Worm (Caenorhabditis elegans): ENCODE measurements around the gene Y105C5A.508.
"Not testable (repeated sequence)": the region's sequence is repeated elsewhere in the genome, so short reads cannot be mapped to it uniquely, and the experiment has no call there.

Y105C5A.508 gene

ce11 chrIV:15571652-15572051, 12.1 kb upstream of the Y105C5A.508 start:
- TF ChIP-seq ets-7 (tag; optimal IDR thresholded peaks at IDR 0.05) (no peak), scrt-1 (GFP tag; IDR thresholded peaks at IDR 0.05) (no peak), hmbx-1 (tag; optimal IDR thresholded peaks at IDR 0.05) (no peak), pes-1 (GFP tag; IDR thresholded peaks at IDR 0.05) (no peak), F13C5.2 (tag; optimal IDR thresholded peaks at IDR 0.05) (no peak), sea-1 (GFP tag; conservative IDR thresholded peaks at IDR 0.05) (no peak)

- TF ChIP-seq tra-4 (tag; optimal IDR thresholded peaks at IDR 0.05), result no peak
- no peak for TF ChIP-seq hmbx-1 (tag; optimal IDR thresholded peaks at IDR 0.05)
- no peak for TF ChIP-seq hnd-1 (tag; optimal IDR thresholded peaks at IDR 0.05)
Observed at ce11 chrIV:15572106-15572505, 11.6 kb upstream of the Y105C5A.508 start.

DNA sequence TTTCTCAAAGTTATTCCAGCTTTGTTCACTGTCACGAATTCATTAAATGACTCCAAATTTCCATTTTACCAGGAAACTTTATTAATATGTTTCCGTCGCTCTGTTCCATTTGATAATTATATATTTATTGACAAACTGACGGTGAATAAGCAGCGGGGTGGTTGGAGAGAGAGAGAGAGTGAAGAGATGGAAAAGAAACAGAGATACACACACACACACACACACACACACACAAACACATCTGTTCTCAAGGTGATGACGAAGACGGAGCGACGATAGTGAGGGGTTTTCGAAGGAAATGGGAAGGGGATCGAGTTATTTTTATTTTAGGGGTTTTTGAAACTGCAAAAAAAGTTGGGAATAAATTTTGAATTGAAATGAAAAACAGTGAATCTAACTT, 9.9 kb upstream of the Y105C5A.508 start:
- no peak for TF ChIP-seq hmbx-1 (tag; optimal IDR thresholded peaks at IDR 0.05)
- no peak for TF ChIP-seq tbx-37 (GFP tag; conservative IDR thresholded peaks at IDR 0.05)
- no peak for TF ChIP-seq ceh-13 (GFP tag; optimal IDR thresholded peaks at IDR 0.05)
- TF ChIP-seq flt-1 (GFP tag; IDR thresholded peaks at IDR 0.05), result no peak
- no peak for TF ChIP-seq ets-7 (tag; optimal IDR thresholded peaks at IDR 0.05)
- no peak for TF ChIP-seq ceh-36 (tag; optimal IDR thresholded peaks at IDR 0.05)
- TF ChIP-seq F13C5.2 (tag; optimal IDR thresholded peaks at IDR 0.05), result no peak
- TF ChIP-seq pes-1 (GFP tag; IDR thresholded peaks at IDR 0.05), result no peak
- no peak for TF ChIP-seq aly-1 (tag; optimal IDR thresholded peaks at IDR 0.05)
- TF ChIP-seq hmg-4 (GFP tag; optimal IDR thresholded peaks at IDR 0.05), result no peak
- no peak for TF ChIP-seq ama-1 (optimal IDR thresholded peaks at IDR 0.05)
- TF ChIP-seq tbx-11 (GFP tag; IDR thresholded peaks at IDR 0.05), result no peak

DNA sequence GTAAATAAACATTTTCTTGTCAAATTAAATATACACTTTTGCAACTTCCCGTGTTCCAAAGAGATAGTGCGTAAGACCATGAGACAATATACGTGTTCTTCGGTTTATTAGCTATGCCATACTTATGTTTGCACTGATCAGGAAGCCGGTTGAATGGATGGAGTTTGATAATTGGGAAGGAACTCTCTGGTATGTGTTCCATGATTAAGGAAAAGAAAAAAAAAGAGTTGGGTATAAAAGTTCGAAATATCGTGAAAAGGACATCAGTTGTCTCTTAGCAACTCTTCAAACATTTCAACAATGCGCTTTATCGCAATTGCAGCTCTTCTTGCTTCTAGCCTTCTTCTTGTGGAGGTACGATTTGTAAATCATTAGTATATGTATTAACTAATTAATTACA, 4.9 kb upstream of the Y105C5A.508 start, which contains the start of gene pqn-76:
pqn-76 (plus strand) TSS at position 301 of the 400 bp plus-strand sequence.
- not testable (repeated sequence) for TF ChIP-seq ceh-13 (GFP tag; optimal IDR thresholded peaks at IDR 0.05); B0310.2 (tag; optimal IDR thresholded peaks at IDR 0.05); tbx-11 (GFP tag; IDR thresholded peaks at IDR 0.05)

ce11 chrIV:15588879-15589278, 5.2 kb downstream of the Y105C5A.508 start:
- TF ChIP-seq hnd-1 (tag; optimal IDR thresholded peaks at IDR 0.05) (no peak), pes-1 (GFP tag; IDR thresholded peaks at IDR 0.05) (no peak), B0310.2 (tag; optimal IDR thresholded peaks at IDR 0.05) (no peak), flt-1 (GFP tag; IDR thresholded peaks at IDR 0.05) (no peak), sea-1 (GFP tag; conservative IDR thresholded peaks at IDR 0.05) (no peak), hmg-4 (GFP tag; optimal IDR thresholded peaks at IDR 0.05) (no peak), scrt-1 (GFP tag; IDR thresholded peaks at IDR 0.05) (no peak), tbx-11 (GFP tag; IDR thresholded peaks at IDR 0.05) (no peak), hmbx-1 (tag; optimal IDR thresholded peaks at IDR 0.05) (no peak), aly-1 (tag; optimal IDR thresholded peaks at IDR 0.05) (no peak)

- TF ChIP-seq hmbx-1 (tag; optimal IDR thresholded peaks at IDR 0.05); ceh-13 (GFP tag; optimal IDR thresholded peaks at IDR 0.05); ets-7 (tag; optimal IDR thresholded peaks at IDR 0.05): not testable (repeated sequence)
Observed at ce11 chrIV:15590397-15590796, 6.7 kb downstream of the Y105C5A.508 start, which contains the start of gene abu-5. abu-5 (plus strand) TSS chrIV:15590697.

DNA sequence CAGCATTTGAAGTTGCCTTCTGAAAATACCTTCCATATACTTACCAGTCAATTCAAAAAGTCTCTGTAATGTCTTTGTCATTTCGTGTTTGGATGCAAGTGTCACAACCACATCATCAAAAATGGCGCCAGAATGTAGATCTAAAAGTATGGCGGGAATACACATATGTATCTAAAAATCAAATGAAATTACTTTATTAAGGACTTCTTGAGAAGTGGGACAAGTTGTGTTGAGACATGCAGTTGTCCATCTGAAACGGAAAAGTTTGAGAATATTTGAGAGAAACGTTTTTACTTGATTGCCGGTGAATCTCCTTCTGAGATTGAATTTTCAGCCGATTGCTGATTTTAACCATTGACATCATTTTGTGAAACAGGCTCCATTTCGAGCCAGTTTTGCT, 8.3 kb downstream of the Y105C5A.508 start:
- TF ChIP-seq tbx-37 (GFP tag; conservative IDR thresholded peaks at IDR 0.05) (no peak), F13C5.2 (tag; optimal IDR thresholded peaks at IDR 0.05) (no peak), aly-1 (tag; optimal IDR thresholded peaks at IDR 0.05) (no peak), ets-7 (tag; optimal IDR thresholded peaks at IDR 0.05) (no peak), pes-1 (GFP tag; IDR thresholded peaks at IDR 0.05) (no peak), tra-4 (tag; optimal IDR thresholded peaks at IDR 0.05) (no peak), hmg-4 (GFP tag; optimal IDR thresholded peaks at IDR 0.05) (no peak), flt-1 (GFP tag; IDR thresholded peaks at IDR 0.05) (no peak), scrt-1 (GFP tag; IDR thresholded peaks at IDR 0.05) (no peak), ama-1 (optimal IDR thresholded peaks at IDR 0.05) (no peak), B0310.2 (tag; optimal IDR thresholded peaks at IDR 0.05) (no peak), hnd-1 (tag; optimal IDR thresholded peaks at IDR 0.05) (no peak), sea-1 (GFP tag; conservative IDR thresholded peaks at IDR 0.05) (no peak), ceh-36 (tag; optimal IDR thresholded peaks at IDR 0.05) (no peak), tbx-11 (GFP tag; IDR thresholded peaks at IDR 0.05) (no peak), hmbx-1 (tag; optimal IDR thresholded peaks at IDR 0.05) (no peak), ceh-13 (GFP tag; optimal IDR thresholded peaks at IDR 0.05) (no peak)

ce11 chrIV:15593078-15593477, 9.4 kb downstream of the Y105C5A.508 start:
- no peak for TF ChIP-seq flt-1 (GFP tag; IDR thresholded peaks at IDR 0.05)
- no peak for TF ChIP-seq B0310.2 (tag; optimal IDR thresholded peaks at IDR 0.05)
- TF ChIP-seq hmbx-1 (tag; optimal IDR thresholded peaks at IDR 0.05), result no peak
- TF ChIP-seq hnd-1 (tag; optimal IDR thresholded peaks at IDR 0.05), result no peak
- TF ChIP-seq ets-7 (tag; optimal IDR thresholded peaks at IDR 0.05), result no peak
- TF ChIP-seq scrt-1 (GFP tag; IDR thresholded peaks at IDR 0.05), result no peak
- no peak for TF ChIP-seq tbx-37 (GFP tag; conservative IDR thresholded peaks at IDR 0.05)
- no peak for TF ChIP-seq F13C5.2 (tag; optimal IDR thresholded peaks at IDR 0.05)
- no peak for TF ChIP-seq hmg-4 (GFP tag; optimal IDR thresholded peaks at IDR 0.05)
- TF ChIP-seq tbx-11 (GFP tag; IDR thresholded peaks at IDR 0.05), result no peak

All from whole organism, early embryonic.